Worm (Caenorhabditis elegans) whole organism, L4 larva: ENCODE measurements around the gene F37C12.14.
A peak's percentile ranks its signal among the peaks of the same experiment; 100 is the strongest.

ENCODE experiments used
- D1046.2 ChIP-seq: fragments of 200-800 bp; sonication (Bioruptor generic); IDR thresholded peaks from 2 replicates; pipeline ENCODE4 v1.3.6; 2022; ENCODE audit warnings: missing genetic modification characterization, missing compliant biosample characterization
- F26F4.8 ChIP-seq: fragments of 200-800 bp; sonication (Bioruptor generic); conservative IDR thresholded peaks from 2 replicates; pipeline ENCODE4 v1.3.6; 2022; ENCODE audit warnings: missing genetic modification characterization, missing compliant biosample characterization
- F37D6.2 ChIP-seq: sonication (generic microtip); optimal IDR thresholded peaks from 2 replicates; lab custom pipeline; 2016; ENCODE audit warnings: mild to moderate bottlenecking, missing genetic modification characterization, missing compliant biosample characterization
- F49E8.2 ChIP-seq: sonication (generic microtip); optimal IDR thresholded peaks from 2 replicates; lab custom pipeline; 2016; ENCODE audit warnings: missing compliant biosample characterization, mild to moderate bottlenecking, missing genetic modification characterization, borderline replicate concordance
- R02D3.7 ChIP-seq: fragments of 150-350 bp; sonication (generic microtip); optimal IDR thresholded peaks from 3 replicates; lab custom pipeline; 2014; ENCODE audit warnings: missing biosample characterization, missing genetic modification characterization
- T20F7.1 ChIP-seq: fragments of 200-800 bp; sonication (Bioruptor generic); optimal IDR thresholded peaks from 2 replicates; lab custom pipeline; 2018; ENCODE audit warnings: mild to moderate bottlenecking, missing genetic modification characterization, missing compliant biosample characterization
- Y105C5A.15 ChIP-seq: fragments of 200-800 bp; sonication (Bioruptor generic); IDR thresholded peaks from 2 replicates; pipeline ENCODE4 v1.3.6; 2022; ENCODE audit warnings: missing genetic modification characterization, missing compliant biosample characterization
- Y5F2A.4 ChIP-seq: fragments of 200-800 bp; sonication (Bioruptor generic); optimal IDR thresholded peaks from 2 replicates; lab custom pipeline; 2018; ENCODE audit warnings: mild to moderate bottlenecking, missing genetic modification characterization, missing compliant biosample characterization
- ZK337.2 ChIP-seq: fragments of 200-800 bp; sonication (Bioruptor generic); IDR thresholded peaks from 2 replicates; pipeline ENCODE4 v1.3.6; 2022; ENCODE audit warnings: missing genetic modification reagents, missing genetic modification characterization, missing compliant biosample characterization
- ZK546.5 ChIP-seq, 2 experiments: sonication (generic microtip); optimal IDR thresholded peaks; 2 replicates each; lab custom pipeline; 2017; ENCODE audit warnings: missing biosample characterization in 2 of 2, missing genetic modification characterization in 2 of 2
- aly-2 ChIP-seq: sonication (generic microtip); optimal IDR thresholded peaks from 2 replicates; lab custom pipeline; 2018; ENCODE audit warnings: missing biosample characterization, missing genetic modification characterization
- attf-4 ChIP-seq: sonication (generic microtip); optimal IDR thresholded peaks from 3 replicates; lab custom pipeline; 2017; ENCODE audit warnings: missing biosample characterization, missing genetic modification characterization
- ceh-20 ChIP-seq: fragments of 200-800 bp; sonication (Bioruptor generic); IDR thresholded peaks from 2 replicates; pipeline ENCODE4 v1.3.6; 2022; ENCODE audit warnings: missing genetic modification reagents, missing genetic modification characterization, missing compliant biosample characterization
- ceh-28 ChIP-seq: fragments of 150-350 bp; optimal IDR thresholded peaks from 2 replicates; lab custom pipeline; 2014; ENCODE audit warnings: missing biosample characterization, missing genetic modification reagents, missing genetic modification characterization
- ceh-62 ChIP-seq: sonication (generic microtip); optimal IDR thresholded peaks from 2 replicates; lab custom pipeline; 2017; ENCODE audit warnings: missing biosample characterization, missing genetic modification characterization
- ceh-82 ChIP-seq: sonication (generic microtip); optimal IDR thresholded peaks from 2 replicates; lab custom pipeline; 2017; ENCODE audit warnings: missing biosample characterization, missing genetic modification characterization
- cey-2 ChIP-seq: sonication (generic microtip); optimal IDR thresholded peaks from 3 replicates; lab custom pipeline; 2017; ENCODE audit warnings: missing genetic modification characterization, mild to moderate bottlenecking, missing compliant biosample characterization, antibody characterized with exemption, borderline replicate concordance; ENCODE audit not compliant: insufficient read depth
- daf-16 ChIP-seq, 3 experiments: sonication (generic microtip); optimal IDR thresholded peaks; 2 replicates each; lab custom pipeline; 2016 to 2017; ENCODE audit warnings: missing genetic modification characterization in 3 of 3, missing genetic modification reagents in 3 of 3, mild to moderate bottlenecking in 2 of 3, missing compliant biosample characterization in 2 of 3, missing biosample characterization in 1 of 3, moderate library complexity in 1 of 3
- daf-8 ChIP-seq: fragments of 200-800 bp; sonication (Bioruptor generic); IDR thresholded peaks from 2 replicates; pipeline ENCODE4 v1.3.6; 2022; ENCODE audit warnings: missing genetic modification characterization, missing compliant biosample characterization
- dpl-1 ChIP-seq: fragments of 150-350 bp; optimal IDR thresholded peaks from 2 replicates; lab custom pipeline; 2014; ENCODE audit warnings: missing biosample characterization, missing genetic modification reagents, missing genetic modification characterization
- duxl-1 ChIP-seq: sonication (generic microtip); optimal IDR thresholded peaks from 2 replicates; lab custom pipeline; 2016; ENCODE audit warnings: mild to moderate bottlenecking, missing genetic modification characterization, moderate library complexity, missing compliant biosample characterization; ENCODE audit not compliant: poor library complexity
- fkh-10 ChIP-seq: fragments of 150-350 bp; optimal IDR thresholded peaks from 2 replicates; lab custom pipeline; 2014; ENCODE audit warnings: missing biosample characterization, missing genetic modification reagents, missing genetic modification characterization
- hlh-30 ChIP-seq: sonication (generic microtip); optimal IDR thresholded peaks from 2 replicates; lab custom pipeline; 2017; ENCODE audit warnings: antibody characterized with exemption, mild to moderate bottlenecking, missing genetic modification characterization, missing compliant biosample characterization; ENCODE audit not compliant: insufficient read depth
- jun-1 ChIP-seq: fragments of 150-350 bp; optimal IDR thresholded peaks from 2 replicates; lab custom pipeline; 2014; ENCODE audit warnings: missing biosample characterization, missing genetic modification reagents, missing genetic modification characterization
- lin-38 ChIP-seq: fragments of 200-800 bp; sonication (Bioruptor generic); IDR thresholded peaks from 2 replicates; pipeline ENCODE4 v1.3.6; 2022; ENCODE audit warnings: missing genetic modification reagents, missing genetic modification characterization, missing compliant biosample characterization
- lin-39 ChIP-seq: fragments of 150-350 bp; optimal IDR thresholded peaks from 2 replicates; lab custom pipeline; 2014; ENCODE audit warnings: missing biosample characterization, missing genetic modification reagents, missing genetic modification characterization
- lsy-2 ChIP-seq, 2 experiments: fragments of 150-350 bp in 1 of 2; sonication (generic microtip) in 1 of 2; optimal IDR thresholded peaks; 2 replicates each; lab custom pipeline; 2014 to 2017; ENCODE audit warnings: missing biosample characterization in 2 of 2, missing genetic modification characterization in 2 of 2
- madf-5 ChIP-seq, 2 experiments: fragments of 200-800 bp; sonication (Bioruptor generic); IDR thresholded peaks; 2 replicates each; pipeline ENCODE4 v1.3.6; 2022; ENCODE audit warnings: missing compliant biosample characterization in 2 of 2, missing genetic modification characterization in 2 of 2
- mdl-1 ChIP-seq, 2 experiments: fragments of 150-350 bp in 1 of 2; sonication (generic microtip) in 1 of 2; optimal IDR thresholded peaks; 2 replicates each; lab custom pipeline; 2014 to 2017; ENCODE audit warnings: missing biosample characterization in 2 of 2, missing genetic modification characterization in 2 of 2
- mes-2 ChIP-seq: sonication (generic microtip); optimal IDR thresholded peaks from 2 replicates; lab custom pipeline; 2016; ENCODE audit warnings: missing genotype, mild to moderate bottlenecking, missing genetic modification characterization, missing compliant biosample characterization; ENCODE audit not compliant: poor library complexity, severe bottlenecking
- mxl-2 ChIP-seq: fragments of 200-800 bp; sonication (Bioruptor generic); conservative IDR thresholded peaks from 2 replicates; pipeline ENCODE4 v1.3.6; 2022; ENCODE audit warnings: missing genetic modification reagents, missing genetic modification characterization, missing compliant biosample characterization
- nhr-102 ChIP-seq: sonication (generic microtip); optimal IDR thresholded peaks from 2 replicates; lab custom pipeline; 2016; ENCODE audit warnings: mild to moderate bottlenecking, missing genetic modification characterization, moderate library complexity, missing compliant biosample characterization
- nhr-111 ChIP-seq: fragments of 200-800 bp; sonication (Bioruptor generic); optimal IDR thresholded peaks from 2 replicates; lab custom pipeline; 2018; ENCODE audit warnings: mild to moderate bottlenecking, missing genetic modification characterization, missing compliant biosample characterization
- nhr-25 ChIP-seq: sonication (generic microtip); optimal IDR thresholded peaks from 2 replicates; lab custom pipeline; 2017; ENCODE audit warnings: missing genetic modification characterization, mild to moderate bottlenecking, missing compliant biosample characterization, antibody characterized with exemption, moderate library complexity, borderline replicate concordance; ENCODE audit not compliant: insufficient read depth
- nhr-28 ChIP-seq: fragments of 150-350 bp; optimal IDR thresholded peaks from 2 replicates; lab custom pipeline; 2014; ENCODE audit warnings: missing biosample characterization, missing genetic modification characterization
- nhr-77 ChIP-seq: fragments of 150-350 bp; optimal IDR thresholded peaks from 2 replicates; lab custom pipeline; 2014; ENCODE audit warnings: missing biosample characterization, missing genetic modification characterization
- pha-4 ChIP-seq, 2 experiments: fragments of 150-350 bp in 1 of 2; fragments of 200-800 bp in 1 of 2; sonication (Bioruptor generic) in 1 of 2; IDR thresholded peaks in 1 of 2; optimal IDR thresholded peaks in 1 of 2; 2 replicates each; pipeline versions ENCODE4 v1.3.6 to Lab custom; 2014 to 2022; ENCODE audit warnings: missing genetic modification characterization in 2 of 2, missing genetic modification reagents in 2 of 2, missing biosample characterization in 1 of 2, missing compliant biosample characterization in 1 of 2
- sdz-12 ChIP-seq: fragments of 200-800 bp; sonication (Bioruptor generic); optimal IDR thresholded peaks from 2 replicates; lab custom pipeline; 2018; ENCODE audit warnings: mild to moderate bottlenecking, missing genetic modification characterization, missing compliant biosample characterization
- tag-97 ChIP-seq: fragments of 200-800 bp; sonication (Bioruptor generic); IDR thresholded peaks from 2 replicates; pipeline ENCODE4 v1.3.6; 2022; ENCODE audit warnings: missing genetic modification characterization, missing compliant biosample characterization
- unc-130 ChIP-seq: sonication (generic microtip); optimal IDR thresholded peaks from 2 replicates; lab custom pipeline; 2016; ENCODE audit warnings: missing genetic modification reagents, missing genetic modification characterization, missing compliant biosample characterization
- unc-62 ChIP-seq, 3 experiments: fragments of 150-350 bp in 1 of 3; sonication (generic microtip); optimal IDR thresholded peaks in 2 of 3; peaks in 1 of 3; 1 replicate in 1 of 3; 2 replicates in 2 of 3; lab custom pipeline; 2014 to 2017; ENCODE audit warnings: missing biosample characterization in 3 of 3, missing genetic modification characterization in 3 of 3, missing genetic modification reagents in 3 of 3, missing genotype in 1 of 3
- vab-7 ChIP-seq: fragments of 200-800 bp; sonication (Bioruptor generic); IDR thresholded peaks from 2 replicates; pipeline ENCODE4 v1.3.6; 2022; ENCODE audit warnings: missing genetic modification reagents, missing genetic modification characterization, missing compliant biosample characterization
- zag-1 ChIP-seq: fragments of 150-350 bp; optimal IDR thresholded peaks from 2 replicates; lab custom pipeline; 2014; ENCODE audit warnings: missing biosample characterization, missing genetic modification characterization
- ztf-11 ChIP-seq: fragments of 150-350 bp; optimal IDR thresholded peaks from 2 replicates; lab custom pipeline; 2014; ENCODE audit warnings: missing biosample characterization, missing genetic modification characterization
- ztf-7 ChIP-seq: fragments of 150-350 bp; optimal IDR thresholded peaks from 2 replicates; lab custom pipeline; 2014; ENCODE audit warnings: missing biosample characterization, missing genetic modification characterization

F37C12.14 gene

DNA sequence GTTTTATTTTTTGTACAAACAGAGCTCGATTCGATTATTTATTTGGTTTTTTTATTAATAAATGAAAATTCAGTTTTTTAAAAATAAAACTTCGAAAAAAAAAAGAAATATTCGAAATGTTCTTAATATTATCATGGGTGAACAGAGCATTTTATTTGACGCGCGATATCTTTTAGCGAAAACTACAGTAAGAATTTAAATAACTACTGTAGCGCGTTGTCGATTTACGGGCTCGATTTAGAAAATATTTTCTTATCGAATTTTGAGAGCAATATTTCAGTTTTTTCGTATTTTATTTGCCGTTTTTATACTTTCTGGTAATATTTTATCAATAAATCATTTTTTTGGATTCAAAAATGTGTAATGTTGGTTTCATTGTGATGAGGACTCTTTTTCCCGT lies 35.7 kb upstream of the F37C12.14 start:
- TF ChIP-seq F26F4.8 (GFP tag; lab: Robert Waterston, UW) (no peak), attf-4 (tag; lab: Kevin White, UChicago) (no peak), duxl-1 (peak; percentile 16), lin-39 (tag; lab: Kevin White, UChicago) (no peak), ceh-62 (tag; lab: Kevin White, UChicago) (no peak), zag-1 (no peak), mdl-1 (tag; optimal IDR thresholded peaks at IDR 0.05; lab: Kevin White, UChicago) (no peak), daf-16 (GFP tag; optimal IDR thresholded peaks at IDR 0.05; lab: Kevin White, UChicago) (no peak), daf-16 (tag; optimal IDR thresholded peaks at IDR 0.05; lab: Kevin White, UChicago) (peak; percentile 1), ceh-28 (tag; lab: Kevin White, UChicago) (no peak), vab-7 (GFP tag; lab: Robert Waterston, UW) (no peak), lsy-2 (tag; optimal IDR thresholded peaks at IDR 0.05; lab: Kevin White, UChicago) (peak in 1 of 2 experiments; percentile 52), pha-4 (GFP tag; IDR thresholded peaks at IDR 0.05; lab: Robert Waterston, UW) (no peak), pha-4 (tag; optimal IDR thresholded peaks at IDR 0.05; lab: Kevin White, UChicago) (no peak), jun-1 (no peak), fkh-10 (GFP tag; lab: Kevin White, UChicago) (no peak), D1046.2 (GFP tag; lab: Robert Waterston, UW) (no peak), tag-97 (GFP tag; lab: Robert Waterston, UW) (no peak), cey-2 (tag; lab: Kevin White, UChicago) (no peak), sdz-12 (GFP tag; lab: Kevin White, UChicago) (no peak), daf-8 (GFP tag; lab: Robert Waterston, UW) (no peak), R02D3.7 (tag; lab: Kevin White, UChicago) (peak; percentile 65), F37D6.2 (no peak), ZK546.5 (tag; optimal IDR thresholded peaks at IDR 0.05; lab: Kevin White, UChicago) (no peak), dpl-1 (no peak), nhr-102 (tag; lab: Kevin White, UChicago) (peak; percentile 23)

ce11 chrIII:7216924-7217521 lies 31.6 kb upstream of the F37C12.14 start:
- TF ChIP-seq hlh-30 (tag; lab: Kevin White, UChicago) (peak; percentile 68), lsy-2 (tag; optimal IDR thresholded peaks at IDR 0.05; lab: Kevin White, UChicago) (peak in 1 of 2 experiments; percentile 18), attf-4 (tag; lab: Kevin White, UChicago) (no peak), Y105C5A.15 (no peak), unc-62 (GFP tag; optimal IDR thresholded peaks at IDR 0.05 in 1 of 2; lab: Kevin White, UChicago) (peak in 1 of 2 experiments; percentile 68), unc-62 (tag; optimal IDR thresholded peaks at IDR 0.05; lab: Kevin White, UChicago) (no peak), R02D3.7 (tag; lab: Kevin White, UChicago) (no peak), nhr-25 (no peak), F49E8.2 (tag; lab: Kevin White, UChicago) (no peak), mes-2 (tag; lab: Kevin White, UChicago) (no peak), ceh-20 (GFP tag; lab: Robert Waterston, UW) (0 out of 2 replicates have a peak, but pooled peaks have one; percentile 48), ztf-7 (tag; lab: Kevin White, UChicago) (no peak), ztf-11 (tag; lab: Kevin White, UChicago) (no peak), madf-5 (GFP tag; IDR thresholded peaks at IDR 0.05; lab: Robert Waterston, UW) (no peak), daf-16 (GFP tag; optimal IDR thresholded peaks at IDR 0.05; lab: Kevin White, UChicago) (peak in 1 of 2 experiments; percentile 95), daf-16 (tag; optimal IDR thresholded peaks at IDR 0.05; lab: Kevin White, UChicago) (no peak), ZK337.2 (GFP tag; lab: Robert Waterston, UW) (no peak), mxl-2 (GFP tag; lab: Robert Waterston, UW) (no peak), T20F7.1 (GFP tag; lab: Kevin White, UChicago) (no peak), unc-130 (no peak), lin-38 (GFP tag; lab: Robert Waterston, UW) (no peak), aly-2 (no peak), ceh-82 (tag; lab: Kevin White, UChicago) (no peak), nhr-111 (GFP tag; lab: Kevin White, UChicago) (no peak), cey-2 (tag; lab: Kevin White, UChicago) (no peak), nhr-102 (tag; lab: Kevin White, UChicago) (no peak), F26F4.8 (GFP tag; lab: Robert Waterston, UW) (no peak), nhr-28 (tag; lab: Kevin White, UChicago) (peak; percentile 5), nhr-77 (tag; lab: Kevin White, UChicago) (no peak), Y5F2A.4 (no peak), mdl-1 (tag; optimal IDR thresholded peaks at IDR 0.05; lab: Kevin White, UChicago) (peak in 1 of 2 experiments; percentile 0)
